Fruit fly (Drosophila melanogaster) whole organism, embryonic: Measurements from ENCODE around the gene Vm32E.

Experiments
- Aef1 ChIP-seq: fragments of 200-800 bp; sonication (Bioruptor generic); IDR thresholded peaks from 3 replicates; pipeline ENCODE4 v1.3.6; 2022; ENCODE audit warnings: missing biosample characterization, missing genetic modification characterization
- Antp ChIP-seq: fragments of 200-800 bp; sonication (Bioruptor generic); optimal IDR thresholded peaks from 3 replicates; lab custom pipeline; 2016; ENCODE audit warnings: missing biosample characterization, missing genetic modification characterization
- CG1024 ChIP-seq: fragments of 200-800 bp; sonication (Bioruptor generic); IDR thresholded peaks from 2 replicates; pipeline ENCODE4 v1.3.6; 2022; ENCODE audit warnings: missing biosample characterization, missing genetic modification characterization
- CG10274 ChIP-seq: fragments of 200-800 bp; sonication (Bioruptor generic); optimal IDR thresholded peaks from 3 replicates; lab custom pipeline; 2017; ENCODE audit warnings: missing biosample characterization, mild to moderate bottlenecking, missing genetic modification characterization
- CG10366 ChIP-seq: fragments of 200-800 bp; sonication (Bioruptor generic); IDR thresholded peaks from 2 replicates; pipeline ENCODE4 v1.3.6; 2022; ENCODE audit warnings: missing biosample characterization, missing genetic modification characterization
- CG10543 ChIP-seq: fragments of 200-800 bp; sonication (Bioruptor generic); optimal IDR thresholded peaks from 3 replicates; lab custom pipeline; 2017; ENCODE audit warnings: missing biosample characterization, mild to moderate bottlenecking, missing genetic modification characterization, moderate library complexity
- CG10654 ChIP-seq: fragments of 200-800 bp; sonication (Bioruptor generic); optimal IDR thresholded peaks from 2 replicates; lab custom pipeline; 2016; ENCODE audit warnings: missing biosample characterization, missing genetic modification characterization
- CG11456 ChIP-seq: fragments of 200-800 bp; sonication (Bioruptor generic); IDR thresholded peaks from 3 replicates; pipeline ENCODE4 v1.3.6; 2022; ENCODE audit warnings: missing biosample characterization, missing genetic modification characterization
- CG12155 ChIP-seq: fragments of 200-800 bp; sonication (Bioruptor generic); optimal IDR thresholded peaks from 3 replicates; lab custom pipeline; 2016; ENCODE audit warnings: missing biosample characterization, missing genetic modification characterization
- CG12219 ChIP-seq: fragments of 200-800 bp; sonication (Bioruptor generic); optimal IDR thresholded peaks from 3 replicates; lab custom pipeline; 2018; ENCODE audit warnings: missing biosample characterization, mild to moderate bottlenecking, missing genetic modification characterization
- CG13775 ChIP-seq: fragments of 200-800 bp; sonication (Bioruptor generic); optimal IDR thresholded peaks from 3 replicates; lab custom pipeline; 2017; ENCODE audit warnings: missing biosample characterization, mild to moderate bottlenecking, missing genetic modification characterization
- CG15514 ChIP-seq: fragments of 200-800 bp; sonication (Bioruptor generic); optimal IDR thresholded peaks from 3 replicates; lab custom pipeline; 2017; ENCODE audit warnings: missing biosample characterization, missing genetic modification characterization, mild to moderate bottlenecking, moderate library complexity, missing genetic modification reagents
- CG1602 ChIP-seq: fragments of 200-800 bp; sonication (Bioruptor generic); optimal IDR thresholded peaks from 3 replicates; lab custom pipeline; 2016; ENCODE audit warnings: missing biosample characterization, missing genetic modification characterization
- CG18476 ChIP-seq: fragments of 200-800 bp; sonication (Bioruptor generic); optimal IDR thresholded peaks from 2 replicates; lab custom pipeline; 2016; ENCODE audit warnings: missing biosample characterization, mild to moderate bottlenecking, missing genetic modification characterization
- CG18619 ChIP-seq: fragments of 200-800 bp; sonication (Bioruptor generic); optimal IDR thresholded peaks from 3 replicates; lab custom pipeline; 2017; ENCODE audit warnings: missing biosample characterization, mild to moderate bottlenecking, missing genetic modification characterization
- CG2202 ChIP-seq: fragments of 200-800 bp; sonication (Bioruptor generic); optimal IDR thresholded peaks from 2 replicates; lab custom pipeline; 2018; ENCODE audit warnings: missing biosample characterization, mild to moderate bottlenecking, missing genetic modification characterization
- CG30403 ChIP-seq: fragments of 200-800 bp; sonication (Bioruptor generic); optimal IDR thresholded peaks from 3 replicates; lab custom pipeline; 2016; ENCODE audit warnings: missing biosample characterization, missing genetic modification characterization
- CG31224 ChIP-seq: fragments of 200-800 bp; sonication (Bioruptor generic); IDR thresholded peaks from 2 replicates; pipeline ENCODE4 v1.3.6; 2022; ENCODE audit warnings: missing biosample characterization, missing genetic modification characterization
- CG31441 ChIP-seq: fragments of 200-800 bp; sonication (Bioruptor generic); IDR thresholded peaks from 2 replicates; pipeline ENCODE4 v1.3.6; 2022; ENCODE audit warnings: missing biosample characterization, missing genetic modification characterization
- CG4328 ChIP-seq: fragments of 200-800 bp; sonication (Bioruptor generic); optimal IDR thresholded peaks from 3 replicates; lab custom pipeline; 2017; ENCODE audit warnings: missing biosample characterization, missing genetic modification reagents, missing genetic modification characterization
- CG6254 ChIP-seq: fragments of 200-800 bp; sonication (Bioruptor generic); optimal IDR thresholded peaks from 3 replicates; lab custom pipeline; 2017; ENCODE audit warnings: mild to moderate bottlenecking, missing biosample characterization, missing genetic modification reagents, missing genetic modification characterization
- CG8089 ChIP-seq: fragments of 200-800 bp; sonication (Bioruptor generic); optimal IDR thresholded peaks from 3 replicates; lab custom pipeline; 2016; ENCODE audit warnings: missing biosample characterization, missing genetic modification characterization
- CG8388 ChIP-seq: fragments of 200-800 bp; sonication (Bioruptor generic); optimal IDR thresholded peaks from 2 replicates; lab custom pipeline; 2019; ENCODE audit warnings: missing biosample characterization, mild to moderate bottlenecking, missing genetic modification characterization, moderate library complexity
- CG8924 ChIP-seq: fragments of 200-800 bp; optimal IDR thresholded peaks from 3 replicates; lab custom pipeline; 2019; ENCODE audit warnings: missing biosample characterization, mild to moderate bottlenecking, missing genetic modification characterization, moderate library complexity
- CG8944 ChIP-seq: fragments of 200-800 bp; sonication (Bioruptor generic); optimal IDR thresholded peaks from 3 replicates; lab custom pipeline; 2016; ENCODE audit warnings: missing biosample characterization, missing genetic modification characterization
- CHES-1-like ChIP-seq: fragments of 200-800 bp; sonication (Bioruptor generic); optimal IDR thresholded peaks from 2 replicates; lab custom pipeline; 2016; ENCODE audit warnings: missing biosample characterization, missing genetic modification characterization
- Dbx ChIP-seq: fragments of 200-800 bp; sonication (Bioruptor generic); IDR thresholded peaks from 3 replicates; pipeline ENCODE4 v1.3.6; 2022; ENCODE audit warnings: missing biosample characterization, missing genetic modification characterization
- Gug ChIP-seq: fragments of 200-800 bp; sonication (Bioruptor generic); IDR thresholded peaks from 4 replicates; pipeline ENCODE4 v1.3.6; 2022; ENCODE audit warnings: missing biosample characterization, missing genetic modification characterization
- H15 ChIP-seq: fragments of 200-800 bp; sonication (Bioruptor generic); IDR thresholded peaks from 3 replicates; pipeline ENCODE4 v1.3.6; 2022; ENCODE audit warnings: missing biosample characterization, missing genetic modification characterization
- HLH3B ChIP-seq: fragments of 200-800 bp; sonication (Bioruptor generic); IDR thresholded peaks from 2 replicates; pipeline ENCODE4 v1.3.6; 2022; ENCODE audit warnings: missing biosample characterization, missing genetic modification characterization
- HmgD ChIP-seq: fragments of 200-800 bp; sonication (Bioruptor generic); optimal IDR thresholded peaks from 3 replicates; lab custom pipeline; 2016; ENCODE audit warnings: missing biosample characterization, missing genetic modification characterization
- Med ChIP-seq: fragments of 200-800 bp; sonication (Bioruptor generic); peaks from one replicate; lab custom pipeline; 2016; ENCODE audit warnings: missing biosample characterization, missing genetic modification characterization, mild to moderate bottlenecking, inconsistent platforms, moderate library complexity
- Taf1 ChIP-seq: fragments of 200-800 bp; sonication (Bioruptor generic); IDR thresholded peaks from 2 replicates; pipeline ENCODE4 v1.3.6; 2022; ENCODE audit warnings: missing biosample characterization, missing genetic modification characterization
- Vsx1 ChIP-seq: fragments of 200-800 bp; sonication (Bioruptor generic); optimal IDR thresholded peaks from 2 replicates; lab custom pipeline; 2017; ENCODE audit warnings: missing biosample characterization, mild to moderate bottlenecking, missing genetic modification characterization, missing genetic modification reagents
- cato ChIP-seq: fragments of 200-800 bp; sonication (Bioruptor generic); optimal IDR thresholded peaks from 2 replicates; lab custom pipeline; 2016; ENCODE audit warnings: missing biosample characterization, missing genetic modification characterization, borderline replicate concordance
- cg ChIP-seq: fragments of 200-800 bp; sonication (Bioruptor generic); optimal IDR thresholded peaks from 3 replicates; lab custom pipeline; 2019; ENCODE audit warnings: missing biosample characterization, mild to moderate bottlenecking, missing genetic modification characterization, moderate library complexity
- her ChIP-seq: fragments of 200-800 bp; sonication (Bioruptor generic); optimal IDR thresholded peaks from 2 replicates; lab custom pipeline; 2016; ENCODE audit warnings: missing biosample characterization, missing genetic modification characterization
- kni ChIP-seq: fragments of 200-800 bp; sonication (Bioruptor generic); optimal IDR thresholded peaks from 3 replicates; lab custom pipeline; 2017; ENCODE audit warnings: mild to moderate bottlenecking, missing biosample characterization, missing genetic modification reagents, missing genetic modification characterization
- lilli ChIP-seq: fragments of 200-800 bp; sonication (Bioruptor generic); optimal IDR thresholded peaks from 3 replicates; lab custom pipeline; 2016; ENCODE audit warnings: missing biosample characterization, missing genetic modification characterization
- mam ChIP-seq: fragments of 200-800 bp; sonication (Bioruptor generic); optimal IDR thresholded peaks from 3 replicates; lab custom pipeline; 2016; ENCODE audit warnings: missing biosample characterization, missing genetic modification characterization
- pan ChIP-seq, 4 experiments: fragments of >200 bp in 3 of 4; fragments of 200-800 bp in 1 of 4; sonication (Bioruptor generic) in 1 of 4; optimal IDR thresholded peaks in 3 of 4; IDR thresholded peaks in 1 of 4; 2 replicates each; pipeline versions ENCODE4 v1.3.6 to Lab custom; 2017 to 2022; ENCODE audit warnings: missing biosample characterization in 2 of 4, missing genetic modification characterization in 2 of 4, mixed read lengths in 1 of 4
- pros ChIP-seq: fragments of 200-800 bp; sonication (Bioruptor generic); optimal IDR thresholded peaks from 3 replicates; lab custom pipeline; 2019; ENCODE audit warnings: missing biosample characterization, mild to moderate bottlenecking, missing genetic modification characterization, moderate library complexity
- repo ChIP-seq: fragments of 200-800 bp; sonication (Bioruptor generic); optimal IDR thresholded peaks from 2 replicates; lab custom pipeline; 2016; ENCODE audit warnings: missing biosample characterization, missing genetic modification characterization
- schlank ChIP-seq: fragments of 200-800 bp; sonication (Bioruptor generic); optimal IDR thresholded peaks from 2 replicates; lab custom pipeline; 2018; ENCODE audit warnings: missing biosample characterization, mild to moderate bottlenecking, missing genetic modification characterization
- sd ChIP-seq: fragments of 200-800 bp; sonication (Bioruptor generic); optimal IDR thresholded peaks from 3 replicates; lab custom pipeline; 2018; ENCODE audit warnings: missing biosample characterization, mild to moderate bottlenecking, missing genetic modification characterization, moderate library complexity
- sr ChIP-seq: fragments of 200-800 bp; sonication (Bioruptor generic); IDR thresholded peaks from 3 replicates; pipeline ENCODE4 v1.3.6; 2022; ENCODE audit warnings: missing biosample characterization, missing genetic modification characterization
- stc ChIP-seq: fragments of 200-800 bp; sonication (Bioruptor generic); IDR thresholded peaks from 2 replicates; pipeline ENCODE4 v1.3.6; 2022; ENCODE audit warnings: missing biosample characterization, missing genetic modification characterization
- yki ChIP-seq: fragments of >200 bp; optimal IDR thresholded peaks from 3 replicates; lab custom pipeline; 2018
- z ChIP-seq: fragments of 200-800 bp; sonication (Bioruptor generic); IDR thresholded peaks from 3 replicates; pipeline ENCODE4 v1.3.6; 2022; ENCODE audit warnings: missing biosample characterization, missing genetic modification characterization
- zf30C ChIP-seq: fragments of 200-800 bp; sonication (Bioruptor generic); optimal IDR thresholded peaks from 3 replicates; lab custom pipeline; 2018; ENCODE audit warnings: missing biosample characterization, mild to moderate bottlenecking, missing genetic modification characterization

Vm32E gene

dm6 chr2L:11189116-11189449, 17.6 kb upstream of the Vm32E start (continued):
- peak; percentile 74 for TF ChIP-seq CG1602
- TF ChIP-seq CG1024 (GFP tag; lab: Robert Waterston, UW), result 0 out of 2 replicates have a peak, but pooled peaks have one; percentile 9
- TF ChIP-seq CG31441, result peak; percentile 73
- TF ChIP-seq Vsx1 (GFP tag; lab: Kevin White, UChicago), result no peak
- no peak for TF ChIP-seq her (GFP tag; lab: Kevin White, UChicago)
- peak; percentile 72 for TF ChIP-seq CG8388 (GFP tag; lab: Kevin White, UChicago)
- no peak for TF ChIP-seq CG10274 (GFP tag; lab: Kevin White, UChicago)
- TF ChIP-seq Aef1 (GFP tag; lab: Robert Waterston, UW), result no peak
- no peak for TF ChIP-seq Dbx
- TF ChIP-seq stc (GFP tag; lab: Robert Waterston, UW), result no peak
- no peak for TF ChIP-seq H15 (GFP tag; lab: Robert Waterston, UW)
- no peak for TF ChIP-seq CG10543 (GFP tag; lab: Kevin White, UChicago)
- no peak for TF ChIP-seq z
- peak; percentile 62 for TF ChIP-seq CG2202 (tag; lab: Kevin White, UChicago)
- TF ChIP-seq kni (GFP tag; lab: Kevin White, UChicago), result peak; percentile 30
- no peak for TF ChIP-seq Antp (GFP tag; lab: Kevin White, UChicago)
- no peak for TF ChIP-seq cato (GFP tag; lab: Kevin White, UChicago)
- no peak for TF ChIP-seq HmgD (GFP tag; lab: Kevin White, UChicago)
- TF ChIP-seq CG12155 (GFP tag; lab: Kevin White, UChicago), result peak; percentile 43
- peak; percentile 84 for TF ChIP-seq CG8924 (tag; lab: Kevin White, UChicago)
- peak; percentile 63 for TF ChIP-seq CG13775 (GFP tag; lab: Kevin White, UChicago)
- TF ChIP-seq CG8089 (GFP tag; lab: Kevin White, UChicago), result no peak
- no peak for TF ChIP-seq CG4328 (GFP tag; lab: Kevin White, UChicago)
- no peak for TF ChIP-seq repo (GFP tag; lab: Kevin White, UChicago)
- peak; percentile 74 for TF ChIP-seq Med (GFP tag; lab: Kevin White, UChicago)

- TF ChIP-seq yki (no peak), sd (tag; lab: Kevin White, UChicago) (peak; percentile 94), CG15514 (GFP tag; lab: Kevin White, UChicago) (no peak), CG8388 (GFP tag; lab: Kevin White, UChicago) (no peak), cg (GFP tag; lab: Kevin White, UChicago) (peak; percentile 74), pan (optimal IDR thresholded peaks at IDR 0.05; lab: Kevin White, UChicago) (no peak), pan (GFP tag; optimal IDR thresholded peaks at IDR 0.05 in 1 of 2, IDR thresholded peaks at IDR 0.05 in 1 of 2) (no peak), CG12219 (no peak), lilli (GFP tag; lab: Kevin White, UChicago) (no peak), CG31224 (GFP tag; lab: Robert Waterston, UW) (no peak), schlank (no peak), CG30403 (GFP tag; lab: Kevin White, UChicago) (no peak), Gug (GFP tag; lab: Robert Waterston, UW) (no peak), CG11456 (no peak), Vsx1 (GFP tag; lab: Kevin White, UChicago) (peak; percentile 26), CG18476 (GFP tag; lab: Kevin White, UChicago) (no peak), HLH3B (GFP tag; lab: Robert Waterston, UW) (no peak), CG10654 (GFP tag; lab: Kevin White, UChicago) (no peak), pros (peak; percentile 14), CG18619 (GFP tag; lab: Kevin White, UChicago) (no peak), CG8944 (no peak), CG10366 (GFP tag; lab: Robert Waterston, UW) (no peak), Taf1 (no peak), CG6254 (GFP tag; lab: Kevin White, UChicago) (no peak), mam (GFP tag; lab: Kevin White, UChicago) (no peak), z (peak; percentile 57; the same call in 1 of the 3 replicates), zf30C (GFP tag; lab: Kevin White, UChicago) (peak; percentile 16), CHES-1-like (GFP tag; lab: Kevin White, UChicago) (no peak), sr (GFP tag; lab: Robert Waterston, UW) (peak; percentile 39; the same call in 1 of the 3 replicates)
These were observed 17.1 kb upstream of the Vm32E start for dm6 chr2L:11188395-11189115.
